Worm (Caenorhabditis elegans): Measurements from ENCODE around the gene K10B4.3.
A peak's percentile ranks its signal among the peaks of the same experiment; 100 is the strongest.

The K10B4.3 gene

ce11 chrII:162182-162581 lies 41.2 kb upstream of the K10B4.3 start, which contains the start of gene etr-1 (continued):
- peak; percentile 70 for TF ChIP-seq blmp-1 (tag; optimal IDR thresholded peaks at IDR 0.05; ENCODE audit: insufficient read depth)

ce11 chrII:161275-161674 lies 40.3 kb upstream of the K10B4.3 start:
- TF ChIP-seq Y55F3AM.14 (GFP tag; optimal IDR thresholded peaks at IDR 0.05) (no peak), ztf-1 (GFP tag; conservative IDR thresholded peaks at IDR 0.05) (no peak), lsy-2 (tag; optimal IDR thresholded peaks at IDR 0.05) (peak in 1 of 2 experiments; percentile 36), nhr-129 (tag; optimal IDR thresholded peaks at IDR 0.05) (peak; percentile 64), F13H6.1 (tag; optimal IDR thresholded peaks at IDR 0.05) (peak; percentile 78), sma-9 (GFP tag; optimal IDR thresholded peaks at IDR 0.05) (peak; percentile 46), sma-9 (tag; optimal IDR thresholded peaks at IDR 0.05) (no peak)

DNA sequence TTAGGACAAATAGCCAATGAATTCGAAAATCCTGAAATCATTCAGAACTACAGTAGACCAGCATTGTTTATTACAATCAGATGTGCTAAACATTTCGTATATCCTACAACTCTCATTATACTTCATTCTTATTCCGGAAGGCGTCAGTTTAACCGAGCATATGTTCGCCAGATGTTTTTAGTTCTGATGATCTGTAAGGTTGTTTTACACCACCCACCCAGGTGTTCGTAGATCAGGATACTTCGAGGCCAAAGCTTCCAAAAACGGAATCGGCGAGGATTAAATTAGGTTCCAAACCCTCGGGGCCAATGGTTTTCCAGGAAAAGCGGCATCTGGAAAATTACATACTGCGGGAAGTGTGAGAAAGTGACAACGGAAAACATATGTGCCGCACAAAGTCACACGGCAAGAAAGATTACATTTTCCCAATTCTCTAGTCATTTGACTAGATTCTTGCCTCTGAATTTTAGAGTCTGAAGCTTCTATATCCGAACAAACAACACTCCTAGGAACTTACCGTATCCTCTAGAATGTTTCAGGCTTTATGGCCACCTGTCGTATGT lies 39.6 kb upstream of the K10B4.3 start:
- peak in 1 of 2 experiments; percentile 26 for TF ChIP-seq lsy-2 (tag; optimal IDR thresholded peaks at IDR 0.05)
- TF ChIP-seq peb-1 (tag; optimal IDR thresholded peaks at IDR 0.05) = no peak
- TF ChIP-seq sma-9 (GFP tag; optimal IDR thresholded peaks at IDR 0.05) = peak; percentile 29
- TF ChIP-seq sma-9 (tag; optimal IDR thresholded peaks at IDR 0.05) = no peak
- TF ChIP-seq lin-11 (tag; optimal IDR thresholded peaks at IDR 0.05) = peak; percentile 14

DNA sequence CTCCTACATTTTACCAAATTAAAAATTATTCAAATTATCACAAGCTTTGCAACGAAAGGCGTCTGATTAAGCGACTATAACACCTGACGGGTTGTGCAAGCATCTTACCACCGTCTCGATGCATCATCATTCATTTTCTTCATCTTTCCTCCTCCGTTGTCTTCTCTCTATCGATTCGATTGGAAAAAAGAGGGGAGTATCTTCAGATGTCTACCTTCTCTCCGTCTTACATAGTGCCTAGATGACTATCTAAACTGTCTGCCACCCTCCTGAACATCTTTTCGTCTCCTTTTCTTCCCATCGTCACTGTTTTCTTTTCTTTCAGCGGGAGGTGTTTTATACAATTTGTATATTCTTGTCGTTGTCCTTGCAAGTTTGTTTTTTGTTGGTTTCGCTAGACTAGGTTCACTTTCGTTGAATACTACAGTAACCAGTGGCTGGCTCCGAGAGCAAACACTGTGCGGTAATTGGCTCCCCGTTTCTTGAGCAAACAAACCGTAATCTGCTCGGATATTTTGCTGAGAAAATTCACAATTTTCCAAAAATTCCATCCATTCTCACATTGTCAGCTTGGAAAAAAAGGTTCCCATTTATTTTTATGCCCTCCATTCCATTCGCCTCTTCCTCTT lies 38.4 kb upstream of the K10B4.3 start:
- peak; percentile 70 for TF ChIP-seq nhr-129 (tag; optimal IDR thresholded peaks at IDR 0.05)
- peak; percentile 45 for TF ChIP-seq C34F6.9 (tag; optimal IDR thresholded peaks at IDR 0.05)
- TF ChIP-seq nhr-6 (tag; optimal IDR thresholded peaks at IDR 0.05) = no peak
- TF ChIP-seq sma-9 (GFP tag; optimal IDR thresholded peaks at IDR 0.05) = peak; percentile 39
- no peak for TF ChIP-seq sma-9 (tag; optimal IDR thresholded peaks at IDR 0.05)
- TF ChIP-seq aly-2 (tag; optimal IDR thresholded peaks at IDR 0.05) = no peak
- TF ChIP-seq crh-2 (tag; optimal IDR thresholded peaks at IDR 0.05) = peak; percentile 46
- no peak for TF ChIP-seq skn-1 (tag; optimal IDR thresholded peaks at IDR 0.05)
- peak; percentile 13 for TF ChIP-seq gmeb-1 (tag; optimal IDR thresholded peaks at IDR 0.05)
- no peak for TF ChIP-seq nhr-12 (tag; optimal IDR thresholded peaks at IDR 0.05)
- TF ChIP-seq unc-62 (GFP tag; optimal IDR thresholded peaks at IDR 0.05) = no peak
- TF ChIP-seq snpc-4 (tag; optimal IDR thresholded peaks at IDR 0.05) = no peak
- TF ChIP-seq sma-3 (GFP tag; optimal IDR thresholded peaks at IDR 0.05) = peak; percentile 5
- TF ChIP-seq peb-1 (tag; optimal IDR thresholded peaks at IDR 0.05) = no peak
- peak; percentile 13 for TF ChIP-seq lin-13 (GFP tag; optimal IDR thresholded peaks at IDR 0.05)
- TF ChIP-seq fos-1 (tag; optimal IDR thresholded peaks at IDR 0.05) = peak; percentile 61
- no peak for TF ChIP-seq ceh-16 (tag; optimal IDR thresholded peaks at IDR 0.05)
- peak in 1 of 2 experiments; percentile 42 for TF ChIP-seq lsy-2 (tag; optimal IDR thresholded peaks at IDR 0.05)
- TF ChIP-seq blmp-1 (tag; optimal IDR thresholded peaks at IDR 0.05; ENCODE audit: insufficient read depth) = peak; percentile 35
- TF ChIP-seq nhr-11 (tag; optimal IDR thresholded peaks at IDR 0.05) = no peak
- peak; percentile 37 for TF ChIP-seq nhr-25 (tag; optimal IDR thresholded peaks at IDR 0.05)
- TF ChIP-seq F13H6.1 (tag; optimal IDR thresholded peaks at IDR 0.05) = peak; percentile 17
- no peak for TF ChIP-seq R02D3.7 (tag; optimal IDR thresholded peaks at IDR 0.05)
- TF ChIP-seq mdl-1 (tag; optimal IDR thresholded peaks at IDR 0.05) = no peak

- TF ChIP-seq blmp-1 (tag; optimal IDR thresholded peaks at IDR 0.05; ENCODE audit: insufficient read depth) (peak; percentile 80), lin-11 (tag; optimal IDR thresholded peaks at IDR 0.05) (peak; percentile 21), nhr-237 (tag; optimal IDR thresholded peaks at IDR 0.05) (no peak), R02D3.7 (tag; optimal IDR thresholded peaks at IDR 0.05) (no peak), unc-39 (tag; optimal IDR thresholded peaks at IDR 0.05) (no peak), F13H6.1 (tag; optimal IDR thresholded peaks at IDR 0.05) (peak; percentile 7), lin-13 (GFP tag; optimal IDR thresholded peaks at IDR 0.05) (no peak), egl-27 (tag; optimal IDR thresholded peaks at IDR 0.05) (peak; percentile 3), fos-1 (tag; optimal IDR thresholded peaks at IDR 0.05) (peak; percentile 37), mdl-1 (tag; optimal IDR thresholded peaks at IDR 0.05) (no peak)
These were observed 37.1 kb upstream of the K10B4.3 start for ce11 chrII:158004-158731.
